Worm (Caenorhabditis elegans) whole organism, L1 larva: ENCODE results near the gene atg-9.
A peak's percentile ranks its signal among the peaks of the same experiment; 100 is the strongest.

Experiments
- aha-1 ChIP-seq: fragments of 150-350 bp; optimal IDR thresholded peaks from 2 replicates; lab custom pipeline; 2014; ENCODE audit warnings: missing biosample characterization, missing genetic modification characterization
- aly-2 ChIP-seq: fragments of 150-350 bp; optimal IDR thresholded peaks from 2 replicates; lab custom pipeline; 2014; ENCODE audit warnings: missing biosample characterization, missing genetic modification characterization
- ama-1 ChIP-seq: fragments of 150-350 bp; optimal IDR thresholded peaks from 2 replicates; lab custom pipeline; 2014
- blmp-1 ChIP-seq: fragments of 150-350 bp; optimal IDR thresholded peaks from 2 replicates; lab custom pipeline; 2014; ENCODE audit warnings: missing biosample characterization, missing genetic modification characterization
- ceh-63 ChIP-seq: fragments of 200-800 bp; sonication (Bioruptor generic); optimal IDR thresholded peaks from 2 replicates; lab custom pipeline; 2018; ENCODE audit warnings: mild to moderate bottlenecking, missing genetic modification characterization, missing compliant biosample characterization
- dpl-1 ChIP-seq, 3 experiments: fragments of 150-350 bp in 2 of 3; sonication (generic microtip) in 1 of 3; optimal IDR thresholded peaks; 2 replicates each; lab custom pipeline; 2014 to 2017; ENCODE audit warnings: missing biosample characterization in 3 of 3, missing genetic modification characterization in 3 of 3, missing genetic modification reagents in 3 of 3
- dsc-1 ChIP-seq: sonication (generic microtip); optimal IDR thresholded peaks from 2 replicates; lab custom pipeline; 2016; ENCODE audit warnings: mild to moderate bottlenecking, missing genetic modification characterization, missing compliant biosample characterization
- efl-1 ChIP-seq, 4 experiments: fragments of 150-350 bp; optimal IDR thresholded peaks in 3 of 4; peaks in 1 of 4; 1 replicate in 1 of 4; 2 replicates in 3 of 4; lab custom pipeline; 2014; ENCODE audit warnings: missing biosample characterization in 2 of 4, missing genetic modification characterization in 2 of 4, missing genetic modification reagents in 2 of 4
- egl-13 ChIP-seq: sonication (generic microtip); optimal IDR thresholded peaks from 2 replicates; lab custom pipeline; 2016; ENCODE audit warnings: missing genotype, missing genetic modification reagents, missing genetic modification characterization, missing compliant biosample characterization
- ets-5 ChIP-seq: fragments of 200-800 bp; sonication (Bioruptor generic); IDR thresholded peaks from 2 replicates; pipeline ENCODE4 v1.3.6; 2022; ENCODE audit warnings: missing genetic modification characterization, missing compliant biosample characterization
- fkh-8 ChIP-seq: sonication (generic microtip); optimal IDR thresholded peaks from 2 replicates; lab custom pipeline; 2016; ENCODE audit warnings: mild to moderate bottlenecking, missing genetic modification characterization, missing compliant biosample characterization
- hlh-17 ChIP-seq: fragments of 200-800 bp; sonication (Bioruptor generic); optimal IDR thresholded peaks from 2 replicates; lab custom pipeline; 2018; ENCODE audit warnings: missing genetic modification characterization, mild to moderate bottlenecking, missing compliant biosample characterization, moderate library complexity, borderline replicate concordance
- lin-13 ChIP-seq: fragments of 150-350 bp; optimal IDR thresholded peaks from 2 replicates; lab custom pipeline; 2014; ENCODE audit warnings: missing biosample characterization, missing genetic modification reagents, missing genetic modification characterization
- mab-9 ChIP-seq: fragments of 200-800 bp; sonication (Bioruptor generic); IDR thresholded peaks from 2 replicates; pipeline ENCODE4 v1.3.6; 2022; ENCODE audit warnings: missing genetic modification reagents, missing genetic modification characterization, missing compliant biosample characterization
- mef-2 ChIP-seq: fragments of 150-350 bp; optimal IDR thresholded peaks from 2 replicates; lab custom pipeline; 2014; ENCODE audit warnings: missing biosample characterization, missing genetic modification characterization
- nhr-19 ChIP-seq: fragments of 200-800 bp; sonication (Bioruptor generic); conservative IDR thresholded peaks from 2 replicates; pipeline ENCODE4 v1.3.6; 2022; ENCODE audit warnings: missing genetic modification characterization, missing compliant biosample characterization
- nhr-20 ChIP-seq: sonication (generic microtip); optimal IDR thresholded peaks from 2 replicates; lab custom pipeline; 2016; ENCODE audit warnings: mild to moderate bottlenecking, missing genetic modification characterization, missing compliant biosample characterization
- nhr-28 ChIP-seq: fragments of 150-350 bp; optimal IDR thresholded peaks from 2 replicates; lab custom pipeline; 2014; ENCODE audit warnings: missing biosample characterization, missing genetic modification characterization
- nhr-71 ChIP-seq: sonication (generic microtip); optimal IDR thresholded peaks from 2 replicates; lab custom pipeline; 2016; ENCODE audit warnings: mild to moderate bottlenecking, missing genetic modification characterization, moderate library complexity, missing compliant biosample characterization
- nhr-76 ChIP-seq: sonication (generic microtip); optimal IDR thresholded peaks from 2 replicates; lab custom pipeline; 2017; ENCODE audit warnings: missing biosample characterization, missing genetic modification characterization
- pax-3 ChIP-seq: fragments of 200-800 bp; sonication (Bioruptor generic); optimal IDR thresholded peaks from 2 replicates; lab custom pipeline; 2018; ENCODE audit warnings: mild to moderate bottlenecking, missing genetic modification characterization, moderate library complexity, missing compliant biosample characterization
- rnt-1 ChIP-seq: sonication (generic microtip); optimal IDR thresholded peaks from 2 replicates; lab custom pipeline; 2016; ENCODE audit warnings: mild to moderate bottlenecking, missing genetic modification characterization, moderate library complexity, missing compliant biosample characterization
- skn-1 ChIP-seq: fragments of 150-350 bp; optimal IDR thresholded peaks from 2 replicates; lab custom pipeline; 2014; ENCODE audit warnings: missing biosample characterization, missing genetic modification characterization
- snpc-4 ChIP-seq: fragments of 150-350 bp; optimal IDR thresholded peaks from 2 replicates; lab custom pipeline; 2014; ENCODE audit warnings: missing biosample characterization, missing genetic modification characterization
- snu-23 ChIP-seq: sonication (generic microtip); optimal IDR thresholded peaks from 2 replicates; lab custom pipeline; 2016; ENCODE audit warnings: missing genetic modification characterization, missing compliant biosample characterization
- sox-4 ChIP-seq: sonication (generic microtip); optimal IDR thresholded peaks from 2 replicates; lab custom pipeline; 2016; ENCODE audit warnings: missing genetic modification characterization, missing compliant biosample characterization
- sptf-1 ChIP-seq: fragments of 150-350 bp; optimal IDR thresholded peaks from 2 replicates; lab custom pipeline; 2014; ENCODE audit warnings: missing biosample characterization, missing genetic modification characterization
- tlp-1 ChIP-seq: fragments of 150-350 bp; optimal IDR thresholded peaks from 2 replicates; lab custom pipeline; 2014; ENCODE audit warnings: missing biosample characterization, missing genetic modification characterization
- unc-86 ChIP-seq: sonication (generic microtip); optimal IDR thresholded peaks from 2 replicates; lab custom pipeline; 2016; ENCODE audit warnings: missing genetic modification characterization, missing compliant biosample characterization
- xbp-1 ChIP-seq: sonication (generic microtip); optimal IDR thresholded peaks from 2 replicates; lab custom pipeline; 2016; ENCODE audit warnings: missing genetic modification characterization, missing compliant biosample characterization
- zag-1 ChIP-seq: fragments of 150-350 bp; optimal IDR thresholded peaks from 2 replicates; lab custom pipeline; 2014; ENCODE audit warnings: missing biosample characterization, missing genetic modification characterization
- ztf-11 ChIP-seq, 2 experiments: sonication (generic microtip); optimal IDR thresholded peaks; 2 replicates each; lab custom pipeline; 2016 to 2017; ENCODE audit warnings: missing genetic modification characterization in 2 of 2, missing biosample characterization in 1 of 2, missing compliant biosample characterization in 1 of 2

Gene atg-9

ce11 chrV:404210-404669 is 55.1 kb downstream of the atg-9 start, which contains the start of gene nhr-252 (continued):
- TF ChIP-seq mab-9 (GFP tag; lab: Robert Waterston, UW): no peak
- no peak for TF ChIP-seq nhr-28 (tag; lab: Kevin White, UChicago)
- TF ChIP-seq snpc-4 (tag; lab: Kevin White, UChicago): no peak
- no peak for TF ChIP-seq nhr-76
- no peak for TF ChIP-seq hlh-17 (GFP tag; lab: Kevin White, UChicago)
- peak; percentile 80 for TF ChIP-seq dsc-1
- no peak for TF ChIP-seq sptf-1
- no peak for TF ChIP-seq egl-13 (tag; lab: Kevin White, UChicago)
- TF ChIP-seq aha-1 (tag; lab: Kevin White, UChicago): no peak
- TF ChIP-seq ets-5 (GFP tag; lab: Robert Waterston, UW): no peak
- no peak for TF ChIP-seq nhr-71 (tag; lab: Kevin White, UChicago)
- peak; percentile 69 for TF ChIP-seq pax-3 (tag; lab: Kevin White, UChicago)
- TF ChIP-seq dpl-1 (GFP tag; optimal IDR thresholded peaks at IDR 0.05; lab: Kevin White, UChicago): no peak
- TF ChIP-seq ceh-63: no peak
- TF ChIP-seq ama-1: no peak
- no peak for TF ChIP-seq nhr-19 (GFP tag; lab: Robert Waterston, UW)
- TF ChIP-seq lin-13 (GFP tag; lab: Kevin White, UChicago): no peak
- no peak for TF ChIP-seq blmp-1
- TF ChIP-seq aly-2 (tag; lab: Kevin White, UChicago): no peak
- no peak for TF ChIP-seq skn-1 (tag; lab: Kevin White, UChicago)
- peak; percentile 63 for TF ChIP-seq nhr-20 (tag; lab: Kevin White, UChicago)
- no peak for TF ChIP-seq sox-4 (tag; lab: Kevin White, UChicago)
- TF ChIP-seq ztf-11 (tag; optimal IDR thresholded peaks at IDR 0.05; lab: Kevin White, UChicago): no peak
- TF ChIP-seq rnt-1 (tag; lab: Kevin White, UChicago): no peak
- no peak for TF ChIP-seq snu-23 (GFP tag; lab: Kevin White, UChicago)
- TF ChIP-seq tlp-1 (tag; lab: Kevin White, UChicago): no peak
- TF ChIP-seq efl-1 (optimal IDR thresholded peaks at IDR 0.05; lab: Kevin White, UChicago): no peak
- TF ChIP-seq efl-1 (GFP tag; optimal IDR thresholded peaks at IDR 0.05 in 1 of 2; lab: Kevin White, UChicago): peak in 1 of 2 experiments; percentile 83
- no peak for TF ChIP-seq mef-2 (tag; lab: Kevin White, UChicago)
- TF ChIP-seq xbp-1 (tag; lab: Kevin White, UChicago): no peak
- TF ChIP-seq zag-1: no peak
- no peak for TF ChIP-seq unc-86 (tag; lab: Kevin White, UChicago)
- TF ChIP-seq fkh-8: peak; percentile 90
